Fruit fly (Drosophila melanogaster): ENCODE measurements around the gene Or33c.
A peak's percentile ranks its signal among the peaks of the same experiment; 100 is the strongest.

The Or33c gene

DNA sequence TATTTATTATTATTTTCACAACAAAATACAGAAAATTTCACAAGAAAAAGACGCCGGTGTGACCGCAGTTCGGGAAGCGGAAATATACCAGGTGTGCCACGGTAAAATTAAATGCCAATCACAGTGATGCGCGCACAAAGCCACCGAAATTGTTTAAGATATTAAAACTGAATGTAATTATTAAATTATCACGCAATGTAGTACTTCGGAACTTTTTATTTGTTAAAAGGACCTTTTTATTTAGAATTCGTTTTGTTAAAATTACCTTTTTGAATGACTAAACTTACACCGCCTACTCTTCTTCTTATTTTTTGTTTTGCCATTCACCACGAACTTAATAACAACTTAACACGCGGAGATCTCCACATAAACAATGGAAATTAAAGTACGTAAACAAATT, 50.2 kb downstream of the Or33c start, which contains the start of the genes CG6686 and CG34163 (continued):
- TF ChIP-seq CG10209 (GFP tag; optimal IDR thresholded peaks at IDR 0.05) (no peak), sisA (GFP tag; IDR thresholded peaks at IDR 0.05) (peak; percentile 39; the same call in 1 of the 2 replicates), CG34376 (GFP tag; optimal IDR thresholded peaks at IDR 0.05) (peak; percentile 17), sug (tag; optimal IDR thresholded peaks at IDR 0.05) (peak; percentile 54), Hr3 (GFP tag; optimal IDR thresholded peaks at IDR 0.05) (peak; percentile 55), hb (GFP tag; IDR thresholded peaks at IDR 0.05; ENCODE audit: partially characterized antibody) (no peak), CG31365 (tag; optimal IDR thresholded peaks at IDR 0.05) (no peak), dpn (GFP tag; optimal IDR thresholded peaks at IDR 0.05) (peak; percentile 20 to 44), GATAe (GFP tag; conservative IDR thresholded peaks at IDR 0.05) (no peak), Optix (GFP tag; IDR thresholded peaks at IDR 0.05) (no peak), CG6689 (GFP tag; IDR thresholded peaks at IDR 0.05) (0 out of 2 replicates have a peak, but pooled peaks have one; percentile 27), ara (GFP tag; IDR thresholded peaks at IDR 0.05) (peak; percentile 34; the same call in 1 of the 2 replicates), pnt (GFP tag; optimal IDR thresholded peaks at IDR 0.05) (peak; percentile 11), CG17829 (tag; optimal IDR thresholded peaks at IDR 0.05) (peak; percentile 39), chif (GFP tag; optimal IDR thresholded peaks at IDR 0.05) (peak; percentile 31 to 37), CHES-1-like (GFP tag; optimal IDR thresholded peaks at IDR 0.05) (peak; percentile 63), NfI (GFP tag; optimal IDR thresholded peaks at IDR 0.05) (peak; percentile 35), CG30431 (GFP tag; optimal IDR thresholded peaks at IDR 0.05) (no peak), yki (optimal IDR thresholded peaks at IDR 0.05) (peak; percentile 65), CG12769 (tag; optimal IDR thresholded peaks at IDR 0.05) (no peak), nerfin-1 (tag; optimal IDR thresholded peaks at IDR 0.05) (peak; percentile 27), CG12155 (GFP tag; optimal IDR thresholded peaks at IDR 0.05) (peak; percentile 15), Dip3 (GFP tag; optimal IDR thresholded peaks at IDR 0.05) (peak; percentile 56), Awh (GFP tag; IDR thresholded peaks at IDR 0.05) (no peak), maf-S (GFP tag; optimal IDR thresholded peaks at IDR 0.05) (peak; percentile 30), CG6254 (GFP tag; optimal IDR thresholded peaks at IDR 0.05) (peak; percentile 19), usp (GFP tag; optimal IDR thresholded peaks at IDR 0.05) (no peak), MBD-R2 (GFP tag; IDR thresholded peaks at IDR 0.05) (peak; percentile 89), Max (GFP tag; optimal IDR thresholded peaks at IDR 0.05) (peak; percentile 78), Ada2b (GFP tag; IDR thresholded peaks at IDR 0.05) (peak; percentile 26; the same call in 1 of the 2 replicates), CG10543 (GFP tag; optimal IDR thresholded peaks at IDR 0.05) (peak; percentile 1), CG8924 (tag; optimal IDR thresholded peaks at IDR 0.05) (peak; percentile 64), CG17385 (GFP tag; optimal IDR thresholded peaks at IDR 0.05) (peak; percentile 99), CG4854 (GFP tag; optimal IDR thresholded peaks at IDR 0.05) (peak; percentile 51), bigmax (GFP tag; optimal IDR thresholded peaks at IDR 0.05) (no peak), CG9609 (GFP tag; optimal IDR thresholded peaks at IDR 0.05) (peak; percentile 50), CG13894 (tag; optimal IDR thresholded peaks at IDR 0.05) (peak; percentile 54), CG1603 (tag; optimal IDR thresholded peaks at IDR 0.05) (peak; percentile 29), CG18476 (GFP tag; optimal IDR thresholded peaks at IDR 0.05) (peak; percentile 35), CG9727 (GFP tag; optimal IDR thresholded peaks at IDR 0.05) (peak; percentile 33), Dll (GFP tag; IDR thresholded peaks at IDR 0.05; ENCODE audit: partially characterized antibody) (0 out of 4 replicates have a peak, but pooled peaks have one; percentile 35), CG4328 (GFP tag; optimal IDR thresholded peaks at IDR 0.05) (peak; percentile 29), lilli (GFP tag; optimal IDR thresholded peaks at IDR 0.05) (peak; percentile 80), Kr (GFP tag; optimal IDR thresholded peaks at IDR 0.05) (no peak), CG17186 (GFP tag; optimal IDR thresholded peaks at IDR 0.05) (peak; percentile 88), CG10321 (GFP tag; IDR thresholded peaks at IDR 0.05) (no peak), CG7839 (tag; optimal IDR thresholded peaks at IDR 0.05) (peak; percentile 45), Med (GFP tag) (peak; percentile 87), CG15601 (tag; optimal IDR thresholded peaks at IDR 0.05) (peak; percentile 27), ems (GFP tag; optimal IDR thresholded peaks at IDR 0.05) (peak; percentile 47), knrl (GFP tag; IDR thresholded peaks at IDR 0.05; ENCODE audit: partially characterized antibody) (0 out of 3 replicates have a peak, but pooled peaks have one; percentile 21)

Data from whole organism, embryonic.